Fruit fly (Drosophila melanogaster) whole organism, embryonic: ENCODE data around the gene CG44837.
A peak's percentile ranks its signal among the peaks of the same experiment; 100 is the strongest.

Experiments used
- Abd-B ChIP-seq: fragments of 200-800 bp; sonication (Bioruptor generic); optimal IDR thresholded peaks from 2 replicates; lab custom pipeline; 2018; ENCODE audit warnings: missing biosample characterization, mild to moderate bottlenecking, missing genetic modification characterization, moderate library complexity
- CG10209 ChIP-seq: fragments of 200-800 bp; sonication (Bioruptor generic); optimal IDR thresholded peaks from 3 replicates; lab custom pipeline; 2017; ENCODE audit warnings: missing biosample characterization, mild to moderate bottlenecking, missing genetic modification characterization, missing genetic modification reagents
- CG10654 ChIP-seq: fragments of 200-800 bp; sonication (Bioruptor generic); optimal IDR thresholded peaks from 2 replicates; lab custom pipeline; 2016; ENCODE audit warnings: missing biosample characterization, missing genetic modification characterization
- CG11695 ChIP-seq: fragments of 200-800 bp; sonication (Bioruptor generic); IDR thresholded peaks from 3 replicates; pipeline ENCODE4 v1.3.6; 2022; ENCODE audit warnings: missing biosample characterization, missing genetic modification characterization
- CG12104 ChIP-seq: fragments of 200-800 bp; sonication (Bioruptor generic); optimal IDR thresholded peaks from 3 replicates; lab custom pipeline; 2016; ENCODE audit warnings: missing biosample characterization, missing genetic modification characterization
- CG12219 ChIP-seq: fragments of 200-800 bp; sonication (Bioruptor generic); optimal IDR thresholded peaks from 3 replicates; lab custom pipeline; 2018; ENCODE audit warnings: missing biosample characterization, mild to moderate bottlenecking, missing genetic modification characterization
- CG12299 ChIP-seq: fragments of 200-800 bp; sonication (Bioruptor generic); optimal IDR thresholded peaks from 2 replicates; lab custom pipeline; 2018; ENCODE audit warnings: missing biosample characterization, mild to moderate bottlenecking, missing genetic modification characterization
- CG12659 ChIP-seq: fragments of 200-800 bp; sonication (Bioruptor generic); optimal IDR thresholded peaks from 3 replicates; lab custom pipeline; 2017; ENCODE audit warnings: mild to moderate bottlenecking, missing biosample characterization, missing genetic modification reagents, missing genetic modification characterization
- CG15073 ChIP-seq: fragments of 200-800 bp; sonication (Bioruptor generic); optimal IDR thresholded peaks from 2 replicates; lab custom pipeline; 2016; ENCODE audit warnings: missing biosample characterization, missing genetic modification characterization
- CG15269 ChIP-seq: fragments of 200-800 bp; sonication (Bioruptor generic); optimal IDR thresholded peaks from 2 replicates; lab custom pipeline; 2018; ENCODE audit warnings: missing biosample characterization, mild to moderate bottlenecking, missing genetic modification characterization, moderate library complexity
- CG15514 ChIP-seq: fragments of 200-800 bp; sonication (Bioruptor generic); optimal IDR thresholded peaks from 3 replicates; lab custom pipeline; 2017; ENCODE audit warnings: missing biosample characterization, missing genetic modification characterization, mild to moderate bottlenecking, moderate library complexity, missing genetic modification reagents
- CG17361 ChIP-seq: fragments of 200-800 bp; sonication (Bioruptor generic); IDR thresholded peaks from 3 replicates; pipeline ENCODE4 v1.3.6; 2022; ENCODE audit warnings: missing biosample characterization, missing genetic modification characterization
- CG1832 ChIP-seq: fragments of 200-800 bp; sonication (Bioruptor generic); optimal IDR thresholded peaks from 2 replicates; lab custom pipeline; 2017; ENCODE audit warnings: missing biosample characterization, mild to moderate bottlenecking, missing genetic modification characterization, inconsistent platforms
- CG18599 ChIP-seq: fragments of 200-800 bp; sonication (Bioruptor generic); optimal IDR thresholded peaks from 3 replicates; lab custom pipeline; 2017; ENCODE audit warnings: missing biosample characterization, missing genetic modification characterization, mild to moderate bottlenecking, moderate library complexity, missing genetic modification reagents
- CG18619 ChIP-seq: fragments of 200-800 bp; sonication (Bioruptor generic); optimal IDR thresholded peaks from 3 replicates; lab custom pipeline; 2017; ENCODE audit warnings: missing biosample characterization, mild to moderate bottlenecking, missing genetic modification characterization
- CG2678 ChIP-seq: fragments of 200-800 bp; sonication (Bioruptor generic); optimal IDR thresholded peaks from 3 replicates; lab custom pipeline; 2019; ENCODE audit warnings: missing biosample characterization, mild to moderate bottlenecking, missing genetic modification characterization, moderate library complexity
- CG30020 ChIP-seq: fragments of 200-800 bp; optimal IDR thresholded peaks from 2 replicates; lab custom pipeline; 2019; ENCODE audit warnings: missing biosample characterization, mild to moderate bottlenecking, missing genetic modification characterization, moderate library complexity
- CG31441 ChIP-seq: fragments of 200-800 bp; sonication (Bioruptor generic); IDR thresholded peaks from 2 replicates; pipeline ENCODE4 v1.3.6; 2022; ENCODE audit warnings: missing biosample characterization, missing genetic modification characterization
- CG3163 ChIP-seq: fragments of 200-800 bp; sonication (Bioruptor generic); optimal IDR thresholded peaks from 3 replicates; lab custom pipeline; 2016; ENCODE audit warnings: missing biosample characterization, missing genetic modification characterization
- CG34422 ChIP-seq: fragments of 200-800 bp; sonication (Bioruptor generic); IDR thresholded peaks from 3 replicates; pipeline ENCODE4 v1.3.6; 2022; ENCODE audit warnings: missing biosample characterization, missing genetic modification characterization
- CG4617 ChIP-seq: fragments of 200-800 bp; sonication (Bioruptor generic); optimal IDR thresholded peaks from 3 replicates; lab custom pipeline; 2016; ENCODE audit warnings: missing biosample characterization, missing genetic modification characterization, borderline replicate concordance
- CG4820 ChIP-seq: fragments of 200-800 bp; sonication (Bioruptor generic); optimal IDR thresholded peaks from 3 replicates; lab custom pipeline; 2016; ENCODE audit warnings: missing biosample characterization, missing genetic modification characterization
- CG5245 ChIP-seq: fragments of 200-800 bp; sonication (Bioruptor generic); optimal IDR thresholded peaks from 3 replicates; lab custom pipeline; 2016; ENCODE audit warnings: missing biosample characterization, missing genetic modification characterization
- CG6254 ChIP-seq: fragments of 200-800 bp; sonication (Bioruptor generic); optimal IDR thresholded peaks from 3 replicates; lab custom pipeline; 2017; ENCODE audit warnings: mild to moderate bottlenecking, missing biosample characterization, missing genetic modification reagents, missing genetic modification characterization
- CG7271 ChIP-seq: fragments of 200-800 bp; sonication (Bioruptor generic); optimal IDR thresholded peaks from 2 replicates; lab custom pipeline; 2018; ENCODE audit warnings: missing biosample characterization, mild to moderate bottlenecking, missing genetic modification characterization, moderate library complexity
- CG7963 ChIP-seq: fragments of 200-800 bp; sonication (Bioruptor generic); IDR thresholded peaks from 3 replicates; pipeline ENCODE4 v1.3.6; 2022; ENCODE audit warnings: missing biosample characterization, missing genetic modification characterization; ENCODE audit not compliant: partially characterized antibody
- CG9797 ChIP-seq: fragments of 200-800 bp; sonication (Bioruptor generic); optimal IDR thresholded peaks from 3 replicates; lab custom pipeline; 2018; ENCODE audit warnings: missing biosample characterization, mild to moderate bottlenecking, missing genetic modification characterization
- CrebB ChIP-seq: fragments of 200-800 bp; sonication (Bioruptor generic); optimal IDR thresholded peaks from 3 replicates; lab custom pipeline; 2018; ENCODE audit warnings: missing biosample characterization, mild to moderate bottlenecking, missing genetic modification characterization
- Dp ChIP-seq: fragments of 200-800 bp; sonication (Bioruptor generic); optimal IDR thresholded peaks from 2 replicates; lab custom pipeline; 2018; ENCODE audit warnings: missing biosample characterization, mild to moderate bottlenecking, missing genetic modification characterization, moderate library complexity
- Drgx ChIP-seq: fragments of 200-800 bp; sonication (Bioruptor generic); IDR thresholded peaks from 2 replicates; pipeline ENCODE4 v1.3.6; 2022; ENCODE audit warnings: missing biosample characterization, missing genetic modification characterization
- Ets65A ChIP-seq: fragments of 200-800 bp; sonication (Bioruptor generic); peaks from one replicate; lab custom pipeline; 2016; ENCODE audit warnings: missing biosample characterization, missing genetic modification characterization
- H2.0 ChIP-seq: fragments of 200-800 bp; sonication (Bioruptor generic); IDR thresholded peaks from 2 replicates; pipeline ENCODE4 v1.3.6; 2022; ENCODE audit warnings: missing biosample characterization, missing genetic modification characterization
- Hand ChIP-seq: fragments of 200-800 bp; sonication (Bioruptor generic); optimal IDR thresholded peaks from 2 replicates; lab custom pipeline; 2017; ENCODE audit warnings: mild to moderate bottlenecking, missing biosample characterization, missing genetic modification reagents, missing genetic modification characterization
- Hmr ChIP-seq: fragments of 200-800 bp; sonication (Bioruptor generic); optimal IDR thresholded peaks from 3 replicates; lab custom pipeline; 2017; ENCODE audit warnings: mild to moderate bottlenecking, missing biosample characterization, missing genetic modification reagents, missing genetic modification characterization
- Meics ChIP-seq: fragments of 200-800 bp; sonication (Bioruptor generic); optimal IDR thresholded peaks from 2 replicates; lab custom pipeline; 2017; ENCODE audit warnings: missing biosample characterization, mild to moderate bottlenecking, missing genetic modification characterization
- Ravus ChIP-seq: fragments of 200-800 bp; sonication (Bioruptor generic); IDR thresholded peaks from 2 replicates; pipeline ENCODE4 v1.3.6; 2022; ENCODE audit warnings: missing biosample characterization, missing genetic modification characterization
- Sox102F ChIP-seq: fragments of 200-800 bp; sonication (Bioruptor generic); optimal IDR thresholded peaks from 2 replicates; lab custom pipeline; 2018; ENCODE audit warnings: missing biosample characterization, mild to moderate bottlenecking, missing genetic modification characterization, moderate library complexity
- esg ChIP-seq: fragments of 200-800 bp; sonication (Bioruptor generic); conservative IDR thresholded peaks from 2 replicates; pipeline ENCODE4 v1.3.6; 2022; ENCODE audit warnings: missing biosample characterization, missing genetic modification characterization
- eve ChIP-seq, 2 experiments: fragments of >200 bp; optimal IDR thresholded peaks; 2 replicates each; lab custom pipeline; 2017; ENCODE audit warnings: missing biosample characterization in 2 of 2, missing genetic modification characterization in 2 of 2
- gsb-n ChIP-seq: fragments of 200-800 bp; sonication (Bioruptor generic); optimal IDR thresholded peaks from 3 replicates; lab custom pipeline; 2018; ENCODE audit warnings: missing biosample characterization, mild to moderate bottlenecking, missing genetic modification characterization
- h ChIP-seq: fragments of >200 bp; optimal IDR thresholded peaks from 2 replicates; lab custom pipeline; 2017
- hth ChIP-seq: fragments of >200 bp; optimal IDR thresholded peaks from 2 replicates; lab custom pipeline; 2017; ENCODE audit warnings: inconsistent platforms
- knrl ChIP-seq: fragments of 200-800 bp; sonication (Bioruptor generic); IDR thresholded peaks from 3 replicates; pipeline ENCODE4 v1.3.6; 2022; ENCODE audit warnings: missing biosample characterization, missing genetic modification characterization; ENCODE audit not compliant: partially characterized antibody
- nau ChIP-seq: fragments of 200-800 bp; sonication (Bioruptor generic); optimal IDR thresholded peaks from 3 replicates; lab custom pipeline; 2017; ENCODE audit warnings: missing biosample characterization, mild to moderate bottlenecking, missing genetic modification characterization, missing genetic modification reagents
- nerfin-2 ChIP-seq: fragments of 200-800 bp; sonication (Bioruptor generic); IDR thresholded peaks from 2 replicates; pipeline ENCODE4 v1.3.6; 2022; ENCODE audit warnings: missing biosample characterization, missing genetic modification characterization; ENCODE audit not compliant: partially characterized antibody
- nmo ChIP-seq: fragments of 200-800 bp; sonication (Bioruptor generic); optimal IDR thresholded peaks from 2 replicates; lab custom pipeline; 2018; ENCODE audit warnings: missing biosample characterization, mild to moderate bottlenecking, missing genetic modification characterization, moderate library complexity
- odd ChIP-seq: fragments of 200-800 bp; sonication (Bioruptor generic); optimal IDR thresholded peaks from 2 replicates; lab custom pipeline; 2017; ENCODE audit warnings: missing biosample characterization, mild to moderate bottlenecking, missing genetic modification characterization
- row ChIP-seq: fragments of 200-800 bp; sonication (Bioruptor generic); IDR thresholded peaks from 3 replicates; pipeline ENCODE4 v1.3.6; 2022; ENCODE audit warnings: missing biosample characterization, missing genetic modification characterization
- salm ChIP-seq: fragments of 200-800 bp; sonication (Bioruptor generic); optimal IDR thresholded peaks from 2 replicates; lab custom pipeline; 2018; ENCODE audit warnings: missing biosample characterization, mild to moderate bottlenecking, missing genetic modification characterization
- scrt ChIP-seq: fragments of 200-800 bp; sonication (Bioruptor generic); optimal IDR thresholded peaks from 2 replicates; lab custom pipeline; 2018; ENCODE audit warnings: missing biosample characterization, mild to moderate bottlenecking, missing genetic modification characterization, moderate library complexity
- zfh2 ChIP-seq: fragments of 200-800 bp; sonication (Bioruptor generic); optimal IDR thresholded peaks from 2 replicates; lab custom pipeline; 2016; ENCODE audit warnings: missing biosample characterization, missing genetic modification characterization

CG44837 gene

dm6 chr3L:11863587-11863986, 75.1 kb downstream of the CG44837 start:
- TF ChIP-seq nerfin-2 (GFP tag; lab: Robert Waterston, UW): no peak
- TF ChIP-seq salm (tag; lab: Kevin White, UChicago): no peak
- peak; percentile 32 for TF ChIP-seq CG18619
- no peak for TF ChIP-seq gsb-n (tag; lab: Kevin White, UChicago)
- TF ChIP-seq Hand (GFP tag; lab: Kevin White, UChicago): peak; percentile 17
- no peak for TF ChIP-seq CG6254 (GFP tag; lab: Kevin White, UChicago)
- no peak for TF ChIP-seq CG11695
- TF ChIP-seq Drgx (GFP tag; lab: Robert Waterston, UW): no peak
- TF ChIP-seq row (GFP tag; lab: Robert Waterston, UW): peak; percentile 39; the same call in 2 of the 3 replicates
- no peak for TF ChIP-seq hth
- TF ChIP-seq CG17361 (GFP tag; lab: Robert Waterston, UW): peak; percentile 52; the same call in 1 of the 3 replicates
- TF ChIP-seq CG7271 (tag; lab: Kevin White, UChicago): no peak
- no peak for TF ChIP-seq Abd-B (GFP tag; lab: Kevin White, UChicago)
- TF ChIP-seq CG12659 (GFP tag; lab: Kevin White, UChicago): peak; percentile 13
- no peak for TF ChIP-seq CG30020 (tag; lab: Kevin White, UChicago)
- TF ChIP-seq CG18599: peak; percentile 74
- TF ChIP-seq h (lab: Kevin White, UChicago): no peak
- no peak for TF ChIP-seq Dp (GFP tag; lab: Kevin White, UChicago)
- no peak for TF ChIP-seq esg (GFP tag; lab: Robert Waterston, UW)
- TF ChIP-seq CG12104: no peak
- no peak for TF ChIP-seq CG3163
- peak; percentile 59 for TF ChIP-seq Hmr (GFP tag; lab: Kevin White, UChicago)
- TF ChIP-seq Meics (GFP tag; lab: Kevin White, UChicago): peak; percentile 60
- TF ChIP-seq CG31441 (GFP tag; lab: Robert Waterston, UW): peak; percentile 37; the same call in 1 of the 2 replicates
- no peak for TF ChIP-seq CG1832 (GFP tag; lab: Kevin White, UChicago)
- no peak for TF ChIP-seq H2.0 (GFP tag; lab: Robert Waterston, UW)
- TF ChIP-seq CG12219 (GFP tag; lab: Kevin White, UChicago): no peak
- peak; percentile 11 for TF ChIP-seq CG10209 (GFP tag; lab: Kevin White, UChicago)
- TF ChIP-seq Ets65A (GFP tag; lab: Kevin White, UChicago): no peak
- no peak for TF ChIP-seq CG9797 (GFP tag; lab: Kevin White, UChicago)
- TF ChIP-seq CG15514 (GFP tag; lab: Kevin White, UChicago): no peak
- TF ChIP-seq CG5245 (GFP tag; lab: Kevin White, UChicago): no peak
- TF ChIP-seq nau (GFP tag; lab: Kevin White, UChicago): no peak
- TF ChIP-seq CG7963 (GFP tag; lab: Robert Waterston, UW): no peak
- TF ChIP-seq CG2678 (tag; lab: Kevin White, UChicago): peak; percentile 62
- TF ChIP-seq CG15073: no peak
- TF ChIP-seq CG34422: no peak
- TF ChIP-seq CG4820: no peak
- TF ChIP-seq CG10654 (GFP tag; lab: Kevin White, UChicago): no peak
- peak; percentile 8 for TF ChIP-seq nmo (GFP tag; lab: Kevin White, UChicago)
- TF ChIP-seq Sox102F: peak; percentile 3
- no peak for TF ChIP-seq CrebB (tag; lab: Kevin White, UChicago)
- TF ChIP-seq CG4617: no peak
- no peak for TF ChIP-seq zfh2 (GFP tag; lab: Kevin White, UChicago)
- TF ChIP-seq Ravus (GFP tag; lab: Robert Waterston, UW): no peak
- no peak for TF ChIP-seq CG12299 (tag; lab: Kevin White, UChicago)
- TF ChIP-seq CG15269: peak; percentile 32
- TF ChIP-seq eve (GFP tag; optimal IDR thresholded peaks at IDR 0.05; lab: Kevin White, UChicago): no peak
- TF ChIP-seq knrl: no peak
- peak; percentile 30 for TF ChIP-seq scrt (GFP tag; lab: Kevin White, UChicago)
- no peak for TF ChIP-seq odd (GFP tag; lab: Kevin White, UChicago)
